Worm (Caenorhabditis elegans): ENCODE measurements around the gene F21C10.1.

The F21C10.1 gene

ce11 chrV:9175218-9175837 is 43.2 kb downstream of the F21C10.1 start, which contains the start of gene spas-1 (continued):
- no peak for TF ChIP-seq ref-2 (tag; optimal IDR thresholded peaks at IDR 0.05)

- TF ChIP-seq syd-9 (tag; optimal IDR thresholded peaks at IDR 0.05) (no peak), nfya-1 (tag; optimal IDR thresholded peaks at IDR 0.05) (no peak), pros-1 (tag; optimal IDR thresholded peaks at IDR 0.05) (no peak), hlh-30 (tag; optimal IDR thresholded peaks at IDR 0.05; ENCODE audit: insufficient read depth) (no peak), K09A11.1 (tag; optimal IDR thresholded peaks at IDR 0.05; ENCODE audit: insufficient read depth) (no peak)
Measured at ce11 chrV:9181669-9182250, 49.6 kb downstream of the F21C10.1 start, which contains the start of gene ptr-1. Gene ptr-1 (minus strand): TSS chrV:9181719.

Measured in whole organism, late embryonic.